Worm (Caenorhabditis elegans): Measurements from ENCODE around the gene srv-5.

srv-5 gene

DNA sequence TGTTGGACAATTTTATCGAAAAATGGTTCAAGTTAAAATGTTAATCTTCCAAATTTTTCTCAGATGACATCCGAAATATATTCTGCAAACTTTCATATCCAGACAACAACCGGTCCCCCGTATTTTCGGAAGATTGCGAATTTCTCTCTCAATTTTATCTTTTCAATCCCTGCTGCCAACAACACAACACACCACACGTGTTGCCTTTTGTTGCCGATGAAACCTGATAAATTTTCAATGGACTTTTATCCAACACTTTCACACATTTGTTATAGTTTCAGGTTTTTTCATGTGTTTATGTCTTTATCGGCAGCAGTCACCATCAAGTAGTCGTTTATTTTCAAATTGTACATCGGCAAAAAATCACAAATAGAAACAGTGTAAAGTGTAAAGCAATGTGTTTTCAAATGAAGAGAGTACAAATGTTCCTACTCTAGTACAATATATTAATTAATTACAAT lies 5.9 kb upstream of the srv-5 start (continued):
- no peak for TF ChIP-seq sdz-12 (GFP tag; optimal IDR thresholded peaks at IDR 0.05)
- TF ChIP-seq dve-1 (tag; optimal IDR thresholded peaks at IDR 0.05; ENCODE audit: insufficient read depth) = peak; percentile 65
- peak; percentile 26; the same call in 1 of the 2 replicates for TF ChIP-seq dmd-6 (GFP tag; IDR thresholded peaks at IDR 0.05)
- TF ChIP-seq nhr-102 (tag; optimal IDR thresholded peaks at IDR 0.05) = peak; percentile 38
- TF ChIP-seq lin-15B (tag; optimal IDR thresholded peaks at IDR 0.05) = no peak
- peak; percentile 91 for TF ChIP-seq ama-1 (optimal IDR thresholded peaks at IDR 0.05)
- TF ChIP-seq mxl-3 (GFP tag; optimal IDR thresholded peaks at IDR 0.05) = peak; percentile 70
- no peak for TF ChIP-seq Y105C5A.15 (GFP tag; IDR thresholded peaks at IDR 0.05)
- no peak for TF ChIP-seq egl-27 (tag; optimal IDR thresholded peaks at IDR 0.05)
- no peak for TF ChIP-seq R02D3.7 (tag; optimal IDR thresholded peaks at IDR 0.05)
- no peak for TF ChIP-seq snpc-1.2 (GFP tag; IDR thresholded peaks at IDR 0.05)
- no peak for TF ChIP-seq ctbp-1 (GFP tag; IDR thresholded peaks at IDR 0.05)
- peak; percentile 52 for TF ChIP-seq T20F7.1 (GFP tag; optimal IDR thresholded peaks at IDR 0.05)
- peak; percentile 19 for TF ChIP-seq pqm-1 (tag; optimal IDR thresholded peaks at IDR 0.05)
- no peak for TF ChIP-seq saeg-2 (GFP tag; IDR thresholded peaks at IDR 0.05)
- TF ChIP-seq nhr-237 (tag; optimal IDR thresholded peaks at IDR 0.05) = no peak
- no peak for TF ChIP-seq F10B5.3 (tag; optimal IDR thresholded peaks at IDR 0.05)
- TF ChIP-seq dmd-9 (GFP tag; IDR thresholded peaks at IDR 0.05) = no peak
- TF ChIP-seq nhr-48 (tag; optimal IDR thresholded peaks at IDR 0.05) = no peak
- no peak for TF ChIP-seq nhr-11 (tag; optimal IDR thresholded peaks at IDR 0.05)
- no peak for TF ChIP-seq F44E2.7 (GFP tag; IDR thresholded peaks at IDR 0.05)
- TF ChIP-seq pha-4 (GFP tag; IDR thresholded peaks at IDR 0.05) = no peak
- no peak for TF ChIP-seq pha-4 (tag; optimal IDR thresholded peaks at IDR 0.05)
- TF ChIP-seq hlh-11 (tag; optimal IDR thresholded peaks at IDR 0.05) = peak; percentile 45
- no peak for TF ChIP-seq lin-13 (GFP tag; optimal IDR thresholded peaks at IDR 0.05)
- TF ChIP-seq lsy-2 (tag; optimal IDR thresholded peaks at IDR 0.05) = no peak
- no peak for TF ChIP-seq ZK337.2 (GFP tag; IDR thresholded peaks at IDR 0.05)
- peak in 1 of 2 experiments; percentile 91 for TF ChIP-seq unc-62 (GFP tag; optimal IDR thresholded peaks at IDR 0.05 in 1 of 2)
- TF ChIP-seq unc-62 (tag; optimal IDR thresholded peaks at IDR 0.05) = no peak
- 0 out of 2 replicates have a peak, but pooled peaks have one; percentile 35 for TF ChIP-seq ceh-20 (GFP tag; IDR thresholded peaks at IDR 0.05)
- no peak for TF ChIP-seq ceh-28 (tag; optimal IDR thresholded peaks at IDR 0.05)
- TF ChIP-seq rbr-2 (tag; optimal IDR thresholded peaks at IDR 0.05) = no peak
- no peak for TF ChIP-seq dpl-1 (GFP tag; optimal IDR thresholded peaks at IDR 0.05)
- TF ChIP-seq lir-3 (tag; optimal IDR thresholded peaks at IDR 0.05) = no peak
- TF ChIP-seq D1046.2 (GFP tag; IDR thresholded peaks at IDR 0.05) = no peak
- no peak for TF ChIP-seq ZK546.5 (tag; optimal IDR thresholded peaks at IDR 0.05)
- peak; percentile 44 for TF ChIP-seq hlh-30 (tag; optimal IDR thresholded peaks at IDR 0.05; ENCODE audit: insufficient read depth)
- no peak for TF ChIP-seq lin-29 (GFP tag; IDR thresholded peaks at IDR 0.05)
- TF ChIP-seq ceh-62 (tag; optimal IDR thresholded peaks at IDR 0.05) = no peak
- peak; percentile 57; the same call in 1 of the 2 replicates for TF ChIP-seq php-3 (GFP tag; IDR thresholded peaks at IDR 0.05)
- TF ChIP-seq ztf-7 (tag; optimal IDR thresholded peaks at IDR 0.05) = no peak
- no peak for TF ChIP-seq ceh-44 (GFP tag; IDR thresholded peaks at IDR 0.05)
- no peak for TF ChIP-seq egl-43 (GFP tag; IDR thresholded peaks at IDR 0.05)
- no peak for TF ChIP-seq madf-5 (GFP tag; IDR thresholded peaks at IDR 0.05)
- no peak for TF ChIP-seq unc-130 (GFP tag; optimal IDR thresholded peaks at IDR 0.05)
- TF ChIP-seq spr-3 (GFP tag; optimal IDR thresholded peaks at IDR 0.05) = no peak
- no peak for TF ChIP-seq nhr-25 (tag; optimal IDR thresholded peaks at IDR 0.05; ENCODE audit: borderline replicate concordance, insufficient read depth)
- TF ChIP-seq arid-1 (GFP tag; conservative IDR thresholded peaks at IDR 0.05) = no peak
- TF ChIP-seq set-16 (GFP tag; IDR thresholded peaks at IDR 0.05) = no peak
- TF ChIP-seq lin-38 (GFP tag; IDR thresholded peaks at IDR 0.05) = no peak
- TF ChIP-seq nhr-28 (tag; optimal IDR thresholded peaks at IDR 0.05) = peak; percentile 18
- TF ChIP-seq ceh-32 (tag; optimal IDR thresholded peaks at IDR 0.05; ENCODE audit: poor library complexity) = no peak

Data from whole organism, L4 larva.